Fruit fly (Drosophila melanogaster): ENCODE data around the gene in.
A peak's percentile ranks its signal among the peaks of the same experiment; 100 is the strongest.

- no peak for TF ChIP-seq ss (GFP tag; optimal IDR thresholded peaks at IDR 0.05)
- TF ChIP-seq CG16779 (tag; optimal IDR thresholded peaks at IDR 0.05): no peak
- TF ChIP-seq Hr39 (GFP tag; optimal IDR thresholded peaks at IDR 0.05): no peak
- no peak for TF ChIP-seq dsx (GFP tag; optimal IDR thresholded peaks at IDR 0.05; ENCODE audit: poor library complexity, severe bottlenecking)
- no peak for TF ChIP-seq CG3919 (GFP tag; optimal IDR thresholded peaks at IDR 0.05)
- TF ChIP-seq CG10669 (GFP tag; optimal IDR thresholded peaks at IDR 0.05): no peak
- no peak for TF ChIP-seq OdsH (GFP tag; optimal IDR thresholded peaks at IDR 0.05)
- no peak for TF ChIP-seq CG6854 (GFP tag; optimal IDR thresholded peaks at IDR 0.05)
- TF ChIP-seq Lpt (GFP tag; optimal IDR thresholded peaks at IDR 0.05): no peak
- TF ChIP-seq CG11762 (GFP tag; optimal IDR thresholded peaks at IDR 0.05; ENCODE audit: insufficient read depth): no peak
- TF ChIP-seq cyc (GFP tag; optimal IDR thresholded peaks at IDR 0.05): peak; percentile 3
These were observed 28.4 kb downstream of the in start for dm6 chr3L:20395257-20395909.

Measured in whole organism, prepupa.